Fruit fly (Drosophila melanogaster): Measurements from ENCODE around the gene JTBR.

The JTBR gene

dm6 chr3L:1777249-1777648 lies 25.4 kb downstream of the JTBR start, which contains the start of the genes CG2021 and mRpL46 (continued):
- no peak for TF ChIP-seq az2 (GFP tag; optimal IDR thresholded peaks at IDR 0.05)
- TF ChIP-seq h (optimal IDR thresholded peaks at IDR 0.05): no peak
- no peak for TF ChIP-seq exex (tag; optimal IDR thresholded peaks at IDR 0.05)
- TF ChIP-seq ind (GFP tag; optimal IDR thresholded peaks at IDR 0.05): no peak
- TF ChIP-seq sc (optimal IDR thresholded peaks at IDR 0.05): no peak
- no peak for TF ChIP-seq sc (GFP tag; optimal IDR thresholded peaks at IDR 0.05)
- no peak for TF ChIP-seq bigmax (GFP tag; optimal IDR thresholded peaks at IDR 0.05)
- no peak for TF ChIP-seq HmgD (GFP tag; optimal IDR thresholded peaks at IDR 0.05)
- TF ChIP-seq bbx (GFP tag; IDR thresholded peaks at IDR 0.05; ENCODE audit: partially characterized antibody): peak; percentile 44
- no peak for TF ChIP-seq CG13894 (tag; optimal IDR thresholded peaks at IDR 0.05)
- TF ChIP-seq CG5245 (GFP tag; optimal IDR thresholded peaks at IDR 0.05): no peak
- TF ChIP-seq CG15696 (tag; optimal IDR thresholded peaks at IDR 0.05): no peak
- peak; percentile 64 for TF ChIP-seq HLH4C (GFP tag; IDR thresholded peaks at IDR 0.05; ENCODE audit: partially characterized antibody)
- TF ChIP-seq Neu2 (GFP tag; optimal IDR thresholded peaks at IDR 0.05; ENCODE audit: borderline replicate concordance): no peak
- no peak for TF ChIP-seq CG12942 (GFP tag; optimal IDR thresholded peaks at IDR 0.05)
- TF ChIP-seq trh (GFP tag; optimal IDR thresholded peaks at IDR 0.05): no peak
- TF ChIP-seq mam (GFP tag; optimal IDR thresholded peaks at IDR 0.05): no peak
- TF ChIP-seq CG16779 (GFP tag; IDR thresholded peaks at IDR 0.05): no peak
- no peak for TF ChIP-seq HLH3B (GFP tag; IDR thresholded peaks at IDR 0.05)
- TF ChIP-seq pita (GFP tag; optimal IDR thresholded peaks at IDR 0.05): no peak
- TF ChIP-seq sim (GFP tag; IDR thresholded peaks at IDR 0.05): no peak
- no peak for TF ChIP-seq NK7.1 (GFP tag; optimal IDR thresholded peaks at IDR 0.05)
- peak; percentile 24 for TF ChIP-seq pzg (GFP tag; optimal IDR thresholded peaks at IDR 0.05)
- TF ChIP-seq ems (GFP tag; optimal IDR thresholded peaks at IDR 0.05): no peak
- TF ChIP-seq Stat92E (GFP tag; optimal IDR thresholded peaks at IDR 0.05): no peak
- no peak for TF ChIP-seq emc (GFP tag; optimal IDR thresholded peaks at IDR 0.05)
- no peak for TF ChIP-seq Eip74EF (GFP tag; optimal IDR thresholded peaks at IDR 0.05)
- no peak for TF ChIP-seq CG14014 (GFP tag; IDR thresholded peaks at IDR 0.05)
- TF ChIP-seq Gsc (GFP tag; IDR thresholded peaks at IDR 0.05): no peak
- peak; percentile 32; the same call in 1 of the 2 replicates for TF ChIP-seq ato (GFP tag; IDR thresholded peaks at IDR 0.05; ENCODE audit: partially characterized antibody)
- TF ChIP-seq gsb-n (tag; optimal IDR thresholded peaks at IDR 0.05): no peak
- TF ChIP-seq ranshi (GFP tag; IDR thresholded peaks at IDR 0.05): no peak
- TF ChIP-seq CG12299 (tag; optimal IDR thresholded peaks at IDR 0.05): no peak
- peak; percentile 59 for TF ChIP-seq Med (GFP tag)
- peak; percentile 65 for TF ChIP-seq CG13287 (GFP tag; IDR thresholded peaks at IDR 0.05; ENCODE audit: partially characterized antibody)
- no peak for TF ChIP-seq dysf (GFP tag; IDR thresholded peaks at IDR 0.05)
- TF ChIP-seq CG12219 (GFP tag; optimal IDR thresholded peaks at IDR 0.05): no peak
- no peak for TF ChIP-seq aop (GFP tag; IDR thresholded peaks at IDR 0.05)
- no peak for TF ChIP-seq CG33213 (GFP tag; optimal IDR thresholded peaks at IDR 0.05)
- no peak for TF ChIP-seq CoRest (tag; optimal IDR thresholded peaks at IDR 0.05)
- TF ChIP-seq Ssrp (tag; optimal IDR thresholded peaks at IDR 0.05): no peak
- peak; percentile 49; the same call in 1 of the 3 replicates for TF ChIP-seq CG7963 (GFP tag; IDR thresholded peaks at IDR 0.05; ENCODE audit: partially characterized antibody)
- TF ChIP-seq CG6791 (GFP tag; IDR thresholded peaks at IDR 0.05; ENCODE audit: partially characterized antibody): peak; percentile 36; the same call in 1 of the 3 replicates
- no peak for TF ChIP-seq MTF-1 (GFP tag; optimal IDR thresholded peaks at IDR 0.05; ENCODE audit: borderline replicate concordance)
- peak; percentile 38; the same call in 2 of the 3 replicates for TF ChIP-seq CG34224 (GFP tag; IDR thresholded peaks at IDR 0.05; ENCODE audit: partially characterized antibody)
- no peak for TF ChIP-seq CG9817 (tag; optimal IDR thresholded peaks at IDR 0.05)
- peak; percentile 53; the same call in 1 of the 3 replicates for TF ChIP-seq zen2 (GFP tag; IDR thresholded peaks at IDR 0.05; ENCODE audit: partially characterized antibody)
- TF ChIP-seq zen (tag; optimal IDR thresholded peaks at IDR 0.05): no peak
- TF ChIP-seq Dek (tag; optimal IDR thresholded peaks at IDR 0.05): no peak
- TF ChIP-seq usp (GFP tag; optimal IDR thresholded peaks at IDR 0.05): no peak
